Fruit fly (Drosophila melanogaster) S2 (cell line): Measurements from ENCODE around the gene CG11891.

Experiments used
- CG8478 ChIP-seq: fragments of >200 bp; optimal IDR thresholded peaks from 2 replicates; lab custom pipeline; 2018
- CTCF ChIP-seq, 2 experiments: fragments of >200 bp; optimal IDR thresholded peaks; 2 replicates each; lab custom pipeline; 2018

Gene CG11891

DNA sequence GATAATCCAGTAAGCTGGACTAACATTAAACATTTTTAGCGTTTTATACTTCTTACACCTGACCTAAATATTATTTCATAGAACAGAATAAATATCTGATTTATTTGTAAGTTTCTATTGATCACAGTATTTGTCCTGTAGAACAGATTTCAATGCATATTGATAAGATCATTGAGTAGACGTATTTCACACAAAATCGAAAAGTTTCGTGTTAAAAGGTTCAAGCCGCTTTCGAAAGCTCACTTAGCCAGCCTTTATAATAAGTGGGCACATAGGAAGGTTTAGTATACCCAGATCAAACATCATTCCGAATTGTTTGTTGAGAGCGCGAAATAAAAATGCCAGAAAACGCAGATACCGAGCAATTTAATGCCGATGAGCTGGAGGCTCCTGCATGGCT lies 19.6 kb downstream of the CG11891 start, which contains the start of gene CG11893:
Gene CG11893, plus strand, starts transcription at position 301 of the 400 bp plus-strand sequence.
- TF ChIP-seq CTCF (optimal IDR thresholded peaks at IDR 0.05; lab: Kevin White, UChicago) (no peak), CG8478 (no peak)

DNA sequence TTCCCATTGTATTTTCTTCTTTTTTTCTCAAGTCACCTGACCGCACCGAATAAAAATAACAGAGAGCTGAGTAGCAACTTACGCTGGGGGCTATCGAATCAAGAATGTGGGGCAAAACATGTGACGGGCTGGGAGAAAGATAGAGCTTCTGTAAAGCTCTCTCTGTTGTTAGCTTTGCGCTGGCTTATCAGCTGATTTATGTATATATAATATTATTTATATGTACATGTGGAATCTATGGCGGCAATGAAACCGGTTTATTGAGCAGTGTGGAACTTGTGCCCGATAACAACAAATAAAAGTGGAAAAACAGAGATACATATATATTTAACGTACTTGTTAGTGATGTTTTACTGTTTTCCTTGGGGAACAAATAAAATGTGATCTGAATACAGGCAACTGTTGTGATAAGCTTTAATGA lies 22.9 kb downstream of the CG11891 start, which contains the start of gene CG31098:
Gene CG31098, minus strand, starts transcription at position 114 of the 421 bp plus-strand sequence.
- TF ChIP-seq CTCF (optimal IDR thresholded peaks at IDR 0.05; lab: Kevin White, UChicago) (no peak), CG8478 (no peak)

DNA sequence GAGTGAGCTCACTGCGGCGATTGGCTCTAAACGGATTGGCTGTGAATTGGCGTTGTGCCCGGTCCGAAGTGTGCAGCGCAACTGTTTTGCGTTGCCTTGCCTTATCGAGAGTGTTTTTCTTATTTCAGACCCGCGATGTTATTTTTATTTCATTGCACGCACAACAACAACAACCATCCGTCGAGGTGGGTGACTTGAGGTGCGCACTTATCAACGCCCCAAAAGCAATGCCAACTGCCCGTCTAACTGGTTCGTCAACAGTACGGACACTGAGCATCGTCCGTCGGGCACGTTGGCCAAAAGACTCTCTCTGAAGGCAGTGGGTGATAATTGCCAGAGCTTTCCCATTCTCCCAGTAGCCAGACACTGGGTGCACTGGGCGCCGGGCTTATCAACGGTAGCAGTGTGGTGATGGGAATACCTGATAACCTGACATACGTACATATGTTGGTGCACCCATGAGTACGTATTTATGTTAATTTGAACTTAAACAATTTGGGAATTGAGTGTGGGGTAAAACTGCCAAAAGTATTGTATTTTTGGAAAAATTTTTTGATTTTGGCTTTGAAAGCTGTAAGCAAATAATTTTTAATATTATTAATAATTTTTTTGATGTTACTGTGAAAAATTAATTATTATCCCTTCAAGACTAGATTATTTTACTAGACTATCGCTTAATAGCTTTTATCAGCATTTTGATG lies 25.5 kb downstream of the CG11891 start, which contains the start of gene CG31102:
Gene CG31102, minus strand, starts transcription at position 275 of the 701 bp plus-strand sequence.
- TF ChIP-seq CTCF (optimal IDR thresholded peaks at IDR 0.05; lab: Kevin White, UChicago) (no peak), CG8478 (no peak)

DNA sequence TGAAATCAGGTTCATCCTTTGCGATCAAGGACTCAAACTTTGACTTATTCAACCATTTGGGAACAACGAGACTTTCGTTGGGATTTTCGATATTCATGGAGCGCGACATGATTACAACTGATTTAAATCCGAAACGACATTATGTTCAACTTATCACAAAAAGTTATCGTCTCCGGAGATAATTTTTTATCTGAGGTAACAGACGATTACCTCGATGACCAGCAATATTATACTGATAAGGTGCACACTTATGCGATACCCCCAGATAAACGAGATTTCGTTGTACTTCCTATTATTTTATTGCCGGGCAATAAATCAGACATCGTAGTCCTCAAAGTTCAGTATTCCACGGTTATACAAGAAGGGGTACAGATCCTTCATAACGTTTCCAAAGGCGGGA lies 27.7 kb downstream of the CG11891 start, which contains the start of gene CG31097:
Gene CG31097, minus strand, starts transcription at position 101 of the 400 bp plus-strand sequence.
- TF ChIP-seq CTCF (optimal IDR thresholded peaks at IDR 0.05; lab: Kevin White, UChicago), result no peak
- TF ChIP-seq CG8478, result no peak

DNA sequence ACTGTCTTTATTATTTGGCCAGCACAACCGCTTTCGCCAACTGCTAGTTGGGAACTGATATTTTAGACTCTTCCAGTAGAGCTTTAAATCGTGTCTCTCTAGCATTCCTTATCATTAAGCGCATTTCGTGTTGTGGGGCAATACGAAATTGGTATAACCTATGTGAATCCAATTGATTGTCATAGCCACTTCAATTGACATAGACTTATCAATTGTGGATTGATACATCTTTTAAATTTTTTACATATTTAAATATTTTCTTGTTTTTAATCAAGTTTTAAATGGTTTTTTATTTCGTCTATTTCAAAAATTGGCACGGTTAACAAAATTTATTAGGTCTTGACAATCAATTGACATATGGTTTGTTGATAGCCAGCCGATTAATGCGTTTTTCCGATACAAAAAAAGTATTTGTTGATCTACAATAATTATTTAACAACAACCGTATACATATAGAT lies 29.5 kb downstream of the CG11891 start, which contains the start of gene CG31288:
Gene CG31288, minus strand, starts transcription at position 51 of the 458 bp plus-strand sequence.
- TF ChIP-seq CTCF (optimal IDR thresholded peaks at IDR 0.05; lab: Kevin White, UChicago), result no peak
- TF ChIP-seq CG8478, result no peak

DNA sequence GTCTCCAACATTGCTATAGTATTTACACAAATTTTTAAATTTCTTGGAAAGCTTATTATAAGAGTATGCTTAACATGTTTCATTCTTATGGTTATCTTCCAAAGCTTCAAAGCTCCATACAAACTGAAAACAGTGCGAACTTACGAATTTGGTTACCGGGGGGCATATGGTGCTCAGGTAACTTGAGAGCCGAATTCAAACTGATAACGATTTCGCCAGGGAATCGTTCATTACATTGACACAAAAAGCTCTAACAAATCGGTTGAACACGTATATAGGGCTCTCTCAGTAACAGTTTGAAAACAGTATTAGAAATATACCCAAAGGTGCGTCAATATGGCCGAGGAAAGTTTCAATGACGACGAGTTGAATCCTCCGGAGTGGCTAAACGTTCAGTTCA lies 30.6 kb downstream of the CG11891 start, which contains the start of gene CG13659:
Gene CG13659, plus strand, starts transcription at position 317 of the 400 bp plus-strand sequence.
- TF ChIP-seq CTCF (optimal IDR thresholded peaks at IDR 0.05; lab: Kevin White, UChicago) (no peak), CG8478 (no peak)

DNA sequence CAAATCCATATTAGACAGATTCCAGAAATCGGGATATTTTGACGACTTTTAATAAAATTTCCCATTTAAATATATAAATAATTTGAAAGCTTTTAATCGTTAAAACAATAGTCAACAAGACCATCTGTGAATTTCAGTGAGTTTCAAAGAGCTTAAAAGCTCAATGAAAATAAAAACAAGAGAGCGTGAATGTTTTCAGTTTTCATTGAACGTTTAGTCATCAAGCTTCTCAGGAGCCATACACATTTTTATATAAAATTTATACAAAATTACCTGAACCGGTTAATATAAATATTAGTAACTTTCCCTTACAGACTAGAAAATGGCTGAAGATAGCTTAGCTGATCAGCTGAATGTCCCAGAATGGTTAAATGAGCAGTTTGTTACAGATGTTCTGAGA lies 32.2 kb downstream of the CG11891 start, which contains the start of gene CG31370:
Gene CG31370, plus strand, starts transcription at position 226 of the 400 bp plus-strand sequence.
- TF ChIP-seq CTCF (optimal IDR thresholded peaks at IDR 0.05; lab: Kevin White, UChicago) (no peak), CG8478 (no peak)

DNA sequence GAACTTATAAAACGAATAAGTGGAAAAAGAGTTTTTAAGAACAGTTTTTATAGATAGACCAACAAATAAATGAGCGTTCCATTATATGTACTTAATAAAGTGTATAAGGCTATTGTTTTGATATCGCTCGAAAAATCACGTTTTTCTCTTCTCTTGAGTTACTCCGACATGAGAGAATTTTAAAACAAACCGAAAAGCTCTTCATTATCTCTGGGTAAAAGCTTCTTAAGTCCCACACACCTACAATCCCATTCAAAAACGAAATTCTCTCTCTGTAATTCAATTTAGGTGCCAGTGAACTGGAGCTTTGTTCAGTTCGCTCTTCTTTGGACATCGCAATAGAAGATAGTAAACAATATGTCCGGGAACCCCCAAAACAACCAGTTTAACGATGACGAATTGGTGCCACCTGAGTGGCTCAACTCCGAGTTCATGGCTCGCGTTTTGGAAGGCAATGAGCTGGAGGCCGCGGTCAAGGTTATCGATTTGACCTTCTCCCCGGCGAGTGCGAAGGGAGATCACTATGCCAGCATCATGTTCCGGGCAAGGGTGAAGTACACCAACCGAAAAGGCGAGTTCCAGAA lies 33.9 kb downstream of the CG11891 start, which contains the start of gene CG31436:
Gene CG31436, plus strand, starts transcription at position 281 of the 584 bp plus-strand sequence.
- TF ChIP-seq CG8478 (no peak), CTCF (optimal IDR thresholded peaks at IDR 0.05; lab: Kevin White, UChicago) (no peak)

DNA sequence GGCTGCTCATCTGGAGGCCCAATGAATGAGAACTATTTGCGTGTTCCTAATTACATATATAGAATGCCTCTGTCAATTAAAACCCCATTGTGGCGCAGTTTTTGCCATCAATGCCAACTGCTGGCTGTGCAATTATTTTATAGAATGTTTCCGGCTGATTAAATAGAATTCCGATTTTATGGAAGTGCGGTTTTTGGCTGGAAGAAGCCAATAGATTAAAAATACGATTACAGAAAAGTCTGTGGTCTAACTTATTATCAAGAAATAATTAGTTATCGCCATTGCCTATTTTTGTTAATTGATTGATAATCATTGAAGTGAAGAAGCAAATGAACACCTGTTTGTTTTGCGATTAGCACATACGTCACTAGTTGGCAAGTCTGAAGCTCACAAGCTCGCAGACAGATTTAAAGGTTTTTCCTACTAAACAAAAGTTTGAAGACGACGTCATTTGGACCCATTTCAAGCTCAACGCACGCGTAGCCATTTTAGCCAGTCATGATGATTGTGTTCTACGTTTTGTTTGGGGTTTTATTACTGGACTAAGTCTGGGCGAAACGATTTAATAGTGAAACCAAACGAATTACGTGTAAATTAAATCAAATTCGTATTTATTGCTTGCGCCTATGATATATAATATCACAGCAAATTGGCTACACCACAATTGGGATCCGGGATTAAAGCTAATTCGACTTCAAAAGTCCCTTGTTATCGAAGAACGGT lies 36.0 kb downstream of the CG11891 start:
- TF ChIP-seq CTCF (optimal IDR thresholded peaks at IDR 0.05; lab: Kevin White, UChicago) (no peak), CG8478 (no peak)

DNA sequence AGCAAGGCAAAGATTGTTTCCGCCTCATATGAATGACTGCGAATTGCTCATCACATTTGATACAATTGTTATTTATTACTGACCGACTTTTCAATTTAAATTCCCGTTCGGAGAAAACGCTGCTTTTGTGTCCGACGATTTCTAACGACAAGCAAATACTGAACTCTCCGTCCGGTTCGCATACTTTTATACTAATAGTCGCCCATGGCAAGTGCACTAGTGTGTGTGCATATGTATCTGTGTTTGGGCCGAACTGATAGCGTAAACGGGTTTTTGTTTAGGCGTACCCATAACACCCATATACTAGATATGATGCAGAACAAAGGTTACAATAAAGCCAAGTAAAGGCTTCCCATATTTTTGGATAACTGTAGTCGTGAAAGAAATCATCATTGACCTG lies 38.2 kb downstream of the CG11891 start, which contains the start of gene CG10550:
Gene CG10550, minus strand, starts transcription at position 164 of the 400 bp plus-strand sequence.
- TF ChIP-seq CTCF (optimal IDR thresholded peaks at IDR 0.05; lab: Kevin White, UChicago) (no peak), CG8478 (no peak)

DNA sequence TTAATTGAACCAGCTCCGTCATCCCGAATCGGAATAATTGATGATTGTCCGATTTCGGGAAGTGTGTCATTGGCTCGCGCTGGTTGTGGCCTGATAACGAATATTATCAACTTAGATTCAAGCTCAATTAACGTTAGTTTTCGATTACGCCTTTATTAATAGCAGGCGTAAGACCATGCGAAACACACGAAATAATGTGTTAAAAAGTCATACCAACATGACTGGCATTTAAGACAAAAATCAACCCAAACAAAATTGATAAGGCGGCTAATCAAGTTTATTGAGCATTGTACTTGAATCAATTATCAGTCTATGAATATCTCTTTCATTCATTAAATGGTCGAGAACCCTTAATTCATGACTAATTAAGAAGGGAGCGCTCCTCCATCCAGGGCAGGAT lies 39.2 kb downstream of the CG11891 start:
- TF ChIP-seq CTCF (optimal IDR thresholded peaks at IDR 0.05; lab: Kevin White, UChicago) (no peak), CG8478 (no peak)

DNA sequence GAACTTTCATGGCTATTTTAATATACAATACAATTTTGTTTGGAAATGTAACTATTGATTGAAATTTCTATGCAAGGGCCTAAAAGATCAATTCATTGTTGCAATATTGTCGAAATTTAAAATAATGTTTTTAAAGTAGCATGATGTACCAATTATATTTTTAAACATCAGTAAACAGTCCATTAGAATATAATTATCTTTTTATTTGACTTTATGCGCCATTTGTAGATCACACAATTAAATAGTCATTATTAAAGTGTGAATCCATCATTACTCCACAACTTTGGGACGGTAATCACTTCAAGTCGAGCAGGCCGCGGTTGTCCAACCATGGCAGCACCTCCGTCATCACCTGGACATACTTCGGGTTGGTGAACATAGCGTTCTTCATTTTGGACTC lies 40.8 kb downstream of the CG11891 start, which contains the start of gene CG31099:
Gene CG31099, minus strand, starts transcription at position 101 of the 400 bp plus-strand sequence.
- TF ChIP-seq CG8478 (no peak), CTCF (optimal IDR thresholded peaks at IDR 0.05; lab: Kevin White, UChicago) (no peak)

DNA sequence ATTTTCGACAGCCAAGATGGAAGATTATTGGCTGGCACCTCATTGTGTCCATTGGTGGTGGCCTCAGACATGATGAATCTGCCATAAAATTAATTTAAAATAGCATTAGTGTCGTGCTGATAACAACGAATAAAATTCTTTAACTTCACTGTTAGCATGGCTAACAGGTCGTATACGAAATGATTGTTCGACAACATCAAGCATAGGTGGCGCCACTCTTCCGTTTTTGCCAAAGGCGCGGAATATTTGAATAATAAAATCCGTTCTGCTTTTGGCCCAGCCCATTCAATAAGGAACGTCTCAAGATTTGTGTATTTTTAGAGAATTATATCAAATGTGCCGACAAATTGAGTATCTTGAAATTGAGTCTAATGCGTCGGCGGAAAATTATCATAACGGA lies 42.6 kb downstream of the CG11891 start:
- TF ChIP-seq CTCF (optimal IDR thresholded peaks at IDR 0.05; lab: Kevin White, UChicago), result peak; percentile 69 to 78
- TF ChIP-seq CG8478, result no peak

DNA sequence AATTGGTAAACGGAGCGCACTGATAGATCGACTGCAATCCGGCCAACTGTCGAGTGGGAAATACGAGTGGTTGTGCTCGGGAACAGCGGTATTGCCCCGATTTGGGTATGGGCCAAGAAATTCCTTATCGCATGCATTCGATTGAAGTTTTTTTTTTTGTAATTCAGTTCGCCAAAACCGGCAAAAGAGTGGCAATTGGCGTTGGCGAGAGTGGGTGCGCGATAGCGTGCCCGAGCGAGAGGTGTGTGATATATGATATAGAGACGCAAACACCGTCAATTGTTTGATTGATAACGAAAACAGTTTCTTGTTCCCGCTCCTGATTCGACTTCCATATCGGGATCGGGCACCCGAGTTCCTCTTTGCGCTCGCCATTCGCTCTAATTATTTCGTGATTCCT lies 43.8 kb downstream of the CG11891 start, which contains the start of gene CG31087:
Gene CG31087, minus strand, starts transcription at position 63 of the 400 bp plus-strand sequence.
- TF ChIP-seq CTCF (optimal IDR thresholded peaks at IDR 0.05; lab: Kevin White, UChicago), result no peak
- no peak for TF ChIP-seq CG8478

DNA sequence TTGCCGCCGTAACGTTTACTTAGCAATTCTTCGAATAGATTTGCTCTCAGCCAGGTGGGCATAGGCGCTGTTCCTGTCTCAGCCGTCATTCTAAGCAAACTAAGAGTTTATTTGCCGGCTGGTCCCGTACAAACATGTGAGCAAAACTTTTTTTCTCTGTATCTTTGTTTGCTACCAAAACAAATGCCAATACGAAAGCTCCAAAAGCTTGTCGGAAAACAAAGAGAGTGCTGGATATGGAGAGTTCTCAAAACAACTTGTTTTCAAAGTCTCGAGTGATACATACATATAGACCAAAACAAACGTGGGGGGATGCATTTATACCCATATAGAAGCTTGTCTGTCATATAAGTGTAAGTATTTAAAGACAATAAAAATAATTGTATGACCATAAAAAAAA lies 46.0 kb downstream of the CG11891 start, which contains the start of gene CG10559:
Gene CG10559, minus strand, starts transcription at position 101 of the 400 bp plus-strand sequence.
- no peak for TF ChIP-seq CTCF (optimal IDR thresholded peaks at IDR 0.05; lab: Kevin White, UChicago)
- no peak for TF ChIP-seq CG8478
